Worm (Caenorhabditis elegans): ENCODE results near the gene nas-32.
A peak's percentile ranks its signal among the peaks of the same experiment; 100 is the strongest.
"Not testable (repeated sequence)": the region's sequence is repeated elsewhere in the genome, so short reads cannot be mapped to it uniquely, and the experiment has no call there.

nas-32 gene

DNA sequence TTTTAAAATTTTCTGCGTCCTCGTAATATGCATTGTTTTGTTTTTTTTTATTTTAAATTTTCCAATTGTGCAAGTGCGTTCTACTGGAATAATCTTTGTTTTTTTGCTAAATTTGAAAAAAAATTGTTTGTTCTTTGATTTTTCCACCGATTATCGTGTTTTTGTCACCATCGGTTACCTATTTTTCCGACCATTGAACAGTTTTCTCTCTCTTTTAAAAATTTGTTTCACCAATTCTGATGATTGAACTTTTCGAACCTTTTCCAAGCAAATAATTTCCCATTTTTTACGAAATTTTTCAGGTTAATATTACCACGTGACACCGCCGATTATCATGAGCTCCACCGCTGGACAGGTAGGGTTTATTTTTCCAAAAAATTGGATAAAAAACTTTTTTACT, 12.5 kb upstream of the nas-32 start, which contains the start of gene adh-5:
TSS of gene adh-5 (plus strand) at position 301 of the 400 bp plus-strand sequence.
- no peak for TF ChIP-seq flt-1 (GFP tag; IDR thresholded peaks at IDR 0.05)
- no peak for TF ChIP-seq pes-1 (GFP tag; IDR thresholded peaks at IDR 0.05)
- no peak for TF ChIP-seq ets-7 (tag; optimal IDR thresholded peaks at IDR 0.05)
- TF ChIP-seq tbx-37 (GFP tag; conservative IDR thresholded peaks at IDR 0.05), result no peak
- TF ChIP-seq tbx-11 (GFP tag; IDR thresholded peaks at IDR 0.05), result no peak
- no peak for TF ChIP-seq scrt-1 (GFP tag; IDR thresholded peaks at IDR 0.05)
- no peak for TF ChIP-seq ceh-13 (GFP tag; optimal IDR thresholded peaks at IDR 0.05)
- no peak for TF ChIP-seq ama-1 (optimal IDR thresholded peaks at IDR 0.05)
- no peak for TF ChIP-seq hmbx-1 (tag; optimal IDR thresholded peaks at IDR 0.05)
- TF ChIP-seq ceh-36 (tag; optimal IDR thresholded peaks at IDR 0.05), result no peak
- no peak for TF ChIP-seq hmg-4 (GFP tag; optimal IDR thresholded peaks at IDR 0.05)
- TF ChIP-seq aly-1 (tag; optimal IDR thresholded peaks at IDR 0.05), result no peak
- no peak for TF ChIP-seq tra-4 (tag; optimal IDR thresholded peaks at IDR 0.05)
- TF ChIP-seq F13C5.2 (tag; optimal IDR thresholded peaks at IDR 0.05), result no peak
- no peak for TF ChIP-seq hnd-1 (tag; optimal IDR thresholded peaks at IDR 0.05)
- TF ChIP-seq sea-1 (GFP tag; conservative IDR thresholded peaks at IDR 0.05), result no peak
- no peak for TF ChIP-seq B0310.2 (tag; optimal IDR thresholded peaks at IDR 0.05)

DNA sequence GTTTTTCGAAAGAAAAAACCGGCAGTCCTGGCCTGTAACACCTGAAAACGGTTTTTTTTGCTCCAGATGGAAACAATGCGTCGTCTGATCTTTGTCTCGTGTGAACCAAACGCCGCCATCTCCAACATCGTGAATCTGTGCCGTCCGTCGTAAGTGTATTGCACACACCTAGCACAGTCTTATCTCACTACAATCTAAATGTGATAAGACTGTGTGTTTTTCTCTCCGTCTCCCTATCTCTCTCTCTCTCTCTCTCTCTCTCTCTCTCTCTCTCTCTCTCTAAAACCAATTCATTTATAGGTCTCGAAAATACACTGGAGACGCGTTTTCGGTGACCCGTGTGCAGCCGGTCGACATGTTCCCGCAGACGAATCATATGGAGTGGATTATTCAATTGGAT, 11.6 kb upstream of the nas-32 start:
- TF ChIP-seq ceh-36 (tag; optimal IDR thresholded peaks at IDR 0.05) (no peak), sea-1 (GFP tag; conservative IDR thresholded peaks at IDR 0.05) (no peak), pes-1 (GFP tag; IDR thresholded peaks at IDR 0.05) (no peak), F13C5.2 (tag; optimal IDR thresholded peaks at IDR 0.05) (no peak), tra-4 (tag; optimal IDR thresholded peaks at IDR 0.05) (no peak), ama-1 (optimal IDR thresholded peaks at IDR 0.05) (no peak), B0310.2 (tag; optimal IDR thresholded peaks at IDR 0.05) (no peak), hmg-4 (GFP tag; optimal IDR thresholded peaks at IDR 0.05) (no peak), ets-7 (tag; optimal IDR thresholded peaks at IDR 0.05) (no peak), tbx-11 (GFP tag; IDR thresholded peaks at IDR 0.05) (no peak), hnd-1 (tag; optimal IDR thresholded peaks at IDR 0.05) (no peak), hmbx-1 (tag; optimal IDR thresholded peaks at IDR 0.05) (no peak), flt-1 (GFP tag; IDR thresholded peaks at IDR 0.05) (no peak), aly-1 (tag; optimal IDR thresholded peaks at IDR 0.05) (no peak), scrt-1 (GFP tag; IDR thresholded peaks at IDR 0.05) (no peak), tbx-37 (GFP tag; conservative IDR thresholded peaks at IDR 0.05) (no peak), ceh-13 (GFP tag; optimal IDR thresholded peaks at IDR 0.05) (no peak)

DNA sequence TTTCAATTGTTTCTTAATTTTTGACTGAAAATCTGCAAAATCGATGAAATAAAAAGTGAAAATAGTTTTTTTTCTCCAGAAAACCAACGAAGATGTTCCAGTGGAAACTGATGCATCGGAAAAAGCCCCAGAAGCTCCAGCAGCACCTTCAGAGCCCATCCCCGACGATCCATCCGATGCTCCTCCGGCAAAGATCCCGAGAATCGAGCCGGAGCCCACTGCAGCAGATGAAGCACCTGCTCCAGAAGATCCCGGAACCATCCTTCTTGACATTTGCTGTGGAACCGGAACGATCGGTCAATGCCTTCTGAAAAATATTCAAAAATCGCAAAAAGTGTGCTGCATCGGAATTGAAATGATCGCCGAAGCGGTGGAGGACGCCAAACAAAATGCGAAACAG, 9.7 kb upstream of the nas-32 start:
- TF ChIP-seq ama-1 (optimal IDR thresholded peaks at IDR 0.05) (no peak), scrt-1 (GFP tag; IDR thresholded peaks at IDR 0.05) (no peak), ceh-13 (GFP tag; optimal IDR thresholded peaks at IDR 0.05) (no peak), hnd-1 (tag; optimal IDR thresholded peaks at IDR 0.05) (no peak), pes-1 (GFP tag; IDR thresholded peaks at IDR 0.05) (no peak), flt-1 (GFP tag; IDR thresholded peaks at IDR 0.05) (no peak), hmg-4 (GFP tag; optimal IDR thresholded peaks at IDR 0.05) (no peak), ceh-36 (tag; optimal IDR thresholded peaks at IDR 0.05) (no peak), tra-4 (tag; optimal IDR thresholded peaks at IDR 0.05) (no peak)

DNA sequence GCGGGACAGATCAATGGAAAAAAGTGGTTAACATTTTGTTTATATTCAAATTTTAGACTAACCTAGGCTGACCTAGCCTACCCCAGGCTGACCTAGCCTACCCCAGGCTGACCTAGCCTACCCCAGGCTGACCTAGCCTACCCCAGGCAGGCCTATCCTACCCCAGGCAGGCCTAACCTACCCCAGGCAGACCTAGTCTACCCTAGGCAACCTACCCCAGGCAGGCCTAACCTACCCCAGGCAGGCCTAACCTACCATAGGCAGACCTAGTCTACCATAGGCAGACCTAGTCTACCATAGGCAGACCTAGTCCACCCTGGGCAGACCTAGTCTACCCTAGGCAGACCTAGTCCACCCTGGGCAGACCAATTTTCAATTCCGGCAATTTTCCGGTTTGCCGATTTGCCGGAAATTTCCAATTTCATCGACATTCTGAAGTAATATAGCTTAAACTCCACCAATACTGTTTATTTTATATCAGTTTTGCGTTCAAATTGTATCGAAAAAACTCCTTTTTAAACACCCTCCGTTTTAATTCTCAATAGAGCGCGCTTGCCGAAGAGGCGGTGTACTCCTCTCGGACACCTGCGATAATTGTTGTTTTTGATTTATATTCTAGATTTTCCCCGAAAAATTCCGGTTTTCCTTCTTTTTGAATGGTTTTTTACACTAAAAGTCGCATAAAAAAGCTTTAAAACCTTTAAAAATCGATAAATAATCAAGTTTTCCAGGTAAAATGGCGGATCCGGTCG, 5.4 kb upstream of the nas-32 start, which contains the start of gene trm-2A:
TSS of gene trm-2A (plus strand) at position 732 of the 752 bp plus-strand sequence.
- TF ChIP-seq sea-1 (GFP tag; conservative IDR thresholded peaks at IDR 0.05) (no peak), F13C5.2 (tag; optimal IDR thresholded peaks at IDR 0.05) (peak; percentile 62)

DNA sequence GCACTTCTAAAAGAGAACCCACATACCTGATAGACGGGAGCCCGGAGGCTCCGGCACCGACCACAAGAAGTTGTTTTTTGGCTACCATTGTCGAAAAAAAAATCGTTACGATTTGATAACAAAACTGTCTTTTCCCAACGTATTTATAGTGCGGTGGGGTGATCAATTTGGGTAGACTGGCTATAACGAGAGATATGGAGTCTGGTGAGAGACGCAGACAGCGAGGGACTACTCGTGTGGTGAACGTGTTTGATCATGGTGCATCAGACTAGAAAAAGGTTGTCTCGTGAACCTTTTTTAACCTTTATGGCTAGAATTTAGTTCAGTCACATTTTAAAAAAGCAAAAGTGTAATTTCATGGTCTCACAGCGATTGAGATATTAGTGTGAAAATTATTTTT, 4.5 kb upstream of the nas-32 start, which contains the start of gene fmo-5:
TSS of gene fmo-5 (minus strand) at position 206 of the 400 bp plus-strand sequence.
- no peak for TF ChIP-seq tbx-37 (GFP tag; conservative IDR thresholded peaks at IDR 0.05)
- TF ChIP-seq ets-7 (tag; optimal IDR thresholded peaks at IDR 0.05), result no peak
- no peak for TF ChIP-seq aly-1 (tag; optimal IDR thresholded peaks at IDR 0.05)
- no peak for TF ChIP-seq scrt-1 (GFP tag; IDR thresholded peaks at IDR 0.05)
- no peak for TF ChIP-seq hmbx-1 (tag; optimal IDR thresholded peaks at IDR 0.05)
- TF ChIP-seq ceh-13 (GFP tag; optimal IDR thresholded peaks at IDR 0.05), result no peak
- no peak for TF ChIP-seq ceh-36 (tag; optimal IDR thresholded peaks at IDR 0.05)
- TF ChIP-seq ama-1 (optimal IDR thresholded peaks at IDR 0.05), result no peak

DNA sequence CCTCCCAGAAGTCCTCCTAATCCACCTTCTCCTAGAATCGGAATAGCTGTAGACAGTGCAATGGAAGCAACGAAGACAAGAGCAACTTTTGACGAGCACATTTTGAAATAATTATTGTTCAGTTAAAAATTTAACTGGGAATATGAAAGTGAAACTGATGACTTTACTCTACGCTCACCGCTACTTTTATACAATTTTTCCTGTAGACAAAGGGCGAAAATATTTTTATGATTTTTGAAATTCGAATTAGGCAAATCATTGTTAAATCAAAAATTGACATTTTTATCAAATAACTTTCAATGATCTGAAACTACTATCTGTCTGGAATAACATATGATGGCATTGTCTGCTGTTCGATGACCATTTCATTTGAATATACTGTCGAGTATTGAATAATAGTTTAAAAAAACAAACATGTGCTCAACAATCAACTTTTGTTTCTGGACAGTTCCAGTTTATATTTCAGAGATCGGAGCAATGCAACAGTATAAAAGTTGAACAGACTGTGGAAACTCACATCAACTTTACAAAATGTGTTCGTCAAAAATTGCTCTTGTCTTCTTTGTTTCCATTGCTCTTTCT, 5.5 kb downstream of the nas-32 start, which contains the start of the genes srlf-23 and srlf-20:
TSS of gene srlf-23 (minus strand) at position 101 of the 582 bp plus-strand sequence.
TSS of gene srlf-20 (plus strand) at position 532 of the 582 bp plus-strand sequence.
- no peak for TF ChIP-seq hnd-1 (tag; optimal IDR thresholded peaks at IDR 0.05)
- no peak for TF ChIP-seq B0310.2 (tag; optimal IDR thresholded peaks at IDR 0.05)
- TF ChIP-seq hmg-4 (GFP tag; optimal IDR thresholded peaks at IDR 0.05), result no peak
- TF ChIP-seq ceh-36 (tag; optimal IDR thresholded peaks at IDR 0.05), result no peak
- TF ChIP-seq tra-4 (tag; optimal IDR thresholded peaks at IDR 0.05), result no peak
- no peak for TF ChIP-seq tbx-37 (GFP tag; conservative IDR thresholded peaks at IDR 0.05)
- TF ChIP-seq sea-1 (GFP tag; conservative IDR thresholded peaks at IDR 0.05), result no peak
- TF ChIP-seq tbx-11 (GFP tag; IDR thresholded peaks at IDR 0.05), result no peak
- TF ChIP-seq hmbx-1 (tag; optimal IDR thresholded peaks at IDR 0.05), result no peak
- no peak for TF ChIP-seq ama-1 (optimal IDR thresholded peaks at IDR 0.05)
- TF ChIP-seq ets-7 (tag; optimal IDR thresholded peaks at IDR 0.05), result no peak
- TF ChIP-seq pes-1 (GFP tag; IDR thresholded peaks at IDR 0.05), result no peak
- no peak for TF ChIP-seq flt-1 (GFP tag; IDR thresholded peaks at IDR 0.05)
- no peak for TF ChIP-seq ceh-13 (GFP tag; optimal IDR thresholded peaks at IDR 0.05)
- no peak for TF ChIP-seq aly-1 (tag; optimal IDR thresholded peaks at IDR 0.05)
- TF ChIP-seq F13C5.2 (tag; optimal IDR thresholded peaks at IDR 0.05), result no peak
- TF ChIP-seq scrt-1 (GFP tag; IDR thresholded peaks at IDR 0.05), result no peak

DNA sequence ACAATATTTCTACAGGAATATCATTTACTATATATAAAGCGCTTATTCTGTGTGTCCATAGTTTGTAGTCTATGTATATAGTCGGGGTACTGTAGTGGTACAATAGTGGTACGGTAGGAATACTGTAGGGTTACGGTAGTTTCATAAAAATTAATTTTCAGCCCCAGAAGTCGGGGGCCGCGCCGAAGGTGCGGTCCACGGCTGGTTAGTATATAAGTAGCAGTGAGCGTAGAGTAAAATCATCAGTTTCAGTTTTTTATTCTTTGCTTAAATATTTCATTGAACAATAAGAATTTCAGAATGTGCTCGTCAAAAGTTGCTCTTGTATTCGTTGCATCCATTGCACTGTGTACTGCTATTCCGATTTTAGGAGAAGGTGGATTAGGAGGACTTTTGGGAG, 8.2 kb downstream of the nas-32 start, which contains the start of gene srlf-22:
TSS of gene srlf-22 (plus strand) at position 301 of the 400 bp plus-strand sequence.
- TF ChIP-seq hmg-4 (GFP tag; optimal IDR thresholded peaks at IDR 0.05); hnd-1 (tag; optimal IDR thresholded peaks at IDR 0.05); ets-7 (tag; optimal IDR thresholded peaks at IDR 0.05): not testable (repeated sequence)
